Worm (Caenorhabditis elegans): ENCODE data around the gene dhs-26.

ce11 chrX:3334115-3334514, 28.2 kb downstream of the dhs-26 start:
- no peak for TF ChIP-seq ZK546.5 (tag; optimal IDR thresholded peaks at IDR 0.05)
- no peak for TF ChIP-seq ceh-82 (tag; optimal IDR thresholded peaks at IDR 0.05)
- TF ChIP-seq nhr-11 (tag; optimal IDR thresholded peaks at IDR 0.05): no peak
- TF ChIP-seq ztf-4 (tag; optimal IDR thresholded peaks at IDR 0.05): no peak
- TF ChIP-seq unc-62 (GFP tag; optimal IDR thresholded peaks at IDR 0.05): no peak
- no peak for TF ChIP-seq zag-1 (tag; optimal IDR thresholded peaks at IDR 0.05)
- peak; percentile 36 for TF ChIP-seq skn-1 (tag; optimal IDR thresholded peaks at IDR 0.05)
- TF ChIP-seq nhr-10 (tag; optimal IDR thresholded peaks at IDR 0.05): no peak
- no peak for TF ChIP-seq ztf-11 (tag; optimal IDR thresholded peaks at IDR 0.05)
- TF ChIP-seq mdl-1 (tag; optimal IDR thresholded peaks at IDR 0.05): no peak
- no peak for TF ChIP-seq ama-1 (optimal IDR thresholded peaks at IDR 0.05)
- TF ChIP-seq lin-39 (tag; optimal IDR thresholded peaks at IDR 0.05): no peak

All from whole organism, L2 larva.